Fruit fly (Drosophila melanogaster) whole organism, embryonic: ENCODE measurements around the gene CG4957.

Experiments used
- Bdp1 ChIP-seq: fragments of 200-800 bp; sonication (Bioruptor generic); optimal IDR thresholded peaks from 3 replicates; lab custom pipeline; 2016; ENCODE audit warnings: missing biosample characterization, missing genetic modification characterization
- CG1024 ChIP-seq: fragments of 200-800 bp; sonication (Bioruptor generic); IDR thresholded peaks from 2 replicates; pipeline ENCODE4 v1.3.6; 2022; ENCODE audit warnings: missing biosample characterization, missing genetic modification characterization
- CG10321 ChIP-seq: fragments of 200-800 bp; sonication (Bioruptor generic); IDR thresholded peaks from 2 replicates; pipeline ENCODE4 v1.3.6; 2022; ENCODE audit warnings: missing biosample characterization, missing genetic modification characterization
- CG11695 ChIP-seq: fragments of 200-800 bp; sonication (Bioruptor generic); IDR thresholded peaks from 3 replicates; pipeline ENCODE4 v1.3.6; 2022; ENCODE audit warnings: missing biosample characterization, missing genetic modification characterization
- CG12219 ChIP-seq: fragments of 200-800 bp; sonication (Bioruptor generic); optimal IDR thresholded peaks from 3 replicates; lab custom pipeline; 2018; ENCODE audit warnings: missing biosample characterization, mild to moderate bottlenecking, missing genetic modification characterization
- CG12942 ChIP-seq: fragments of 200-800 bp; sonication (Bioruptor generic); optimal IDR thresholded peaks from 3 replicates; lab custom pipeline; 2016; ENCODE audit warnings: missing biosample characterization, missing genetic modification characterization
- CG13775 ChIP-seq: fragments of 200-800 bp; sonication (Bioruptor generic); optimal IDR thresholded peaks from 3 replicates; lab custom pipeline; 2017; ENCODE audit warnings: missing biosample characterization, mild to moderate bottlenecking, missing genetic modification characterization
- CG15479 ChIP-seq: fragments of 200-800 bp; sonication (Bioruptor generic); optimal IDR thresholded peaks from 3 replicates; lab custom pipeline; 2019; ENCODE audit warnings: missing biosample characterization, mild to moderate bottlenecking, missing genetic modification characterization, moderate library complexity
- CG17186 ChIP-seq: fragments of 200-800 bp; sonication (Bioruptor generic); optimal IDR thresholded peaks from 3 replicates; lab custom pipeline; 2017; ENCODE audit warnings: missing biosample characterization, missing genetic modification reagents, missing genetic modification characterization
- CG18262 ChIP-seq: fragments of 200-800 bp; optimal IDR thresholded peaks from 3 replicates; lab custom pipeline; 2019; ENCODE audit warnings: missing biosample characterization, mild to moderate bottlenecking, missing genetic modification characterization, moderate library complexity
- CG18599 ChIP-seq: fragments of 200-800 bp; sonication (Bioruptor generic); optimal IDR thresholded peaks from 3 replicates; lab custom pipeline; 2017; ENCODE audit warnings: missing biosample characterization, missing genetic modification characterization, mild to moderate bottlenecking, moderate library complexity, missing genetic modification reagents
- CG31441 ChIP-seq: fragments of 200-800 bp; sonication (Bioruptor generic); IDR thresholded peaks from 2 replicates; pipeline ENCODE4 v1.3.6; 2022; ENCODE audit warnings: missing biosample characterization, missing genetic modification characterization
- CG34376 ChIP-seq: fragments of 200-800 bp; sonication (Bioruptor generic); optimal IDR thresholded peaks from 2 replicates; lab custom pipeline; 2018; ENCODE audit warnings: missing biosample characterization, mild to moderate bottlenecking, missing genetic modification characterization
- CG6791 ChIP-seq: fragments of 200-800 bp; sonication (Bioruptor generic); IDR thresholded peaks from 3 replicates; pipeline ENCODE4 v1.3.6; 2022; ENCODE audit warnings: missing biosample characterization, missing genetic modification characterization; ENCODE audit not compliant: partially characterized antibody
- CG7372 ChIP-seq: fragments of 200-800 bp; sonication (Bioruptor generic); IDR thresholded peaks from 2 replicates; pipeline ENCODE4 v1.3.6; 2022; ENCODE audit warnings: missing biosample characterization, missing genetic modification characterization
- CG8388 ChIP-seq: fragments of 200-800 bp; sonication (Bioruptor generic); optimal IDR thresholded peaks from 2 replicates; lab custom pipeline; 2019; ENCODE audit warnings: missing biosample characterization, mild to moderate bottlenecking, missing genetic modification characterization, moderate library complexity
- CG8478 ChIP-seq: fragments of >200 bp; optimal IDR thresholded peaks from 2 replicates; lab custom pipeline; 2018
- Dll ChIP-seq: fragments of 200-800 bp; sonication (Bioruptor generic); IDR thresholded peaks from 4 replicates; pipeline ENCODE4 v1.3.6; 2022; ENCODE audit warnings: missing biosample characterization, missing genetic modification characterization; ENCODE audit not compliant: partially characterized antibody
- E2f1 ChIP-seq: fragments of 200-800 bp; sonication (Bioruptor generic); IDR thresholded peaks from 2 replicates; pipeline ENCODE4 v1.3.6; 2022; ENCODE audit warnings: missing biosample characterization, missing genetic modification characterization
- Elba2 ChIP-seq: fragments of 200-800 bp; sonication (Bioruptor generic); optimal IDR thresholded peaks from 3 replicates; lab custom pipeline; 2016; ENCODE audit warnings: missing biosample characterization, missing genetic modification characterization
- Hr51 ChIP-seq, 2 experiments: fragments of 200-800 bp; sonication (Bioruptor generic); optimal IDR thresholded peaks; 2 replicates in 1 of 2; 3 replicates in 1 of 2; lab custom pipeline; 2016 to 2018; ENCODE audit warnings: missing biosample characterization in 2 of 2, missing genetic modification characterization in 2 of 2, mild to moderate bottlenecking in 1 of 2, moderate library complexity in 1 of 2
- Max ChIP-seq: fragments of 200-800 bp; sonication (Bioruptor generic); optimal IDR thresholded peaks from 2 replicates; lab custom pipeline; 2016; ENCODE audit warnings: missing biosample characterization, mild to moderate bottlenecking, missing genetic modification characterization
- NFAT ChIP-seq: fragments of 200-800 bp; sonication (Bioruptor generic); IDR thresholded peaks from 2 replicates; pipeline ENCODE4 v1.3.6; 2022; ENCODE audit warnings: missing biosample characterization, missing genetic modification characterization
- NfI ChIP-seq: fragments of 200-800 bp; sonication (Bioruptor generic); optimal IDR thresholded peaks from 3 replicates; lab custom pipeline; 2018; ENCODE audit warnings: missing biosample characterization, mild to moderate bottlenecking, missing genetic modification characterization, moderate library complexity
- Oli ChIP-seq: fragments of 200-800 bp; sonication (Bioruptor generic); optimal IDR thresholded peaks from 2 replicates; lab custom pipeline; 2018; ENCODE audit warnings: missing biosample characterization, mild to moderate bottlenecking, missing genetic modification characterization, moderate library complexity
- Rfx ChIP-seq: fragments of 200-800 bp; sonication (Bioruptor generic); IDR thresholded peaks from 2 replicates; pipeline ENCODE4 v1.3.6; 2022; ENCODE audit warnings: missing biosample characterization, missing genetic modification characterization
- Side ChIP-seq: fragments of 200-800 bp; sonication (Bioruptor generic); optimal IDR thresholded peaks from 2 replicates; lab custom pipeline; 2016; ENCODE audit warnings: missing biosample characterization, missing genetic modification characterization
- Sry-β ChIP-seq: fragments of 200-800 bp; sonication (Bioruptor generic); optimal IDR thresholded peaks from 2 replicates; lab custom pipeline; 2018; ENCODE audit warnings: missing biosample characterization, mild to moderate bottlenecking, missing genetic modification characterization, moderate library complexity
- Sry-δ ChIP-seq: fragments of 200-800 bp; sonication (Bioruptor generic); optimal IDR thresholded peaks from 2 replicates; lab custom pipeline; 2016; ENCODE audit warnings: missing biosample characterization, missing genetic modification characterization
- ara ChIP-seq: fragments of 200-800 bp; sonication (Bioruptor generic); IDR thresholded peaks from 2 replicates; pipeline ENCODE4 v1.3.6; 2022; ENCODE audit warnings: missing biosample characterization, missing genetic modification characterization
- bowl ChIP-seq: fragments of 200-800 bp; sonication (Bioruptor generic); IDR thresholded peaks from 2 replicates; pipeline ENCODE4 v1.3.6; 2022; ENCODE audit warnings: missing biosample characterization, missing genetic modification characterization
- ci ChIP-seq: fragments of 200-800 bp; sonication (Bioruptor generic); IDR thresholded peaks from 3 replicates; pipeline ENCODE4 v1.3.6; 2022; ENCODE audit warnings: missing biosample characterization, missing genetic modification characterization
- crp ChIP-seq, 2 experiments: fragments of 200-800 bp; sonication (Bioruptor generic); optimal IDR thresholded peaks; 2 replicates in 1 of 2; 3 replicates in 1 of 2; lab custom pipeline; 2017; ENCODE audit warnings: missing biosample characterization in 2 of 2, missing genetic modification characterization in 2 of 2, mild to moderate bottlenecking in 1 of 2, moderate library complexity in 1 of 2
- disco-r ChIP-seq: fragments of 200-800 bp; sonication (Bioruptor generic); optimal IDR thresholded peaks from 2 replicates; lab custom pipeline; 2016; ENCODE audit warnings: missing biosample characterization, missing genetic modification characterization
- eyg ChIP-seq: fragments of 200-800 bp; sonication (Bioruptor generic); optimal IDR thresholded peaks from 3 replicates; lab custom pipeline; 2016; ENCODE audit warnings: missing biosample characterization, missing genetic modification characterization
- hkb ChIP-seq, 2 experiments: fragments of 200-800 bp in 1 of 2; fragments of >200 bp in 1 of 2; sonication (Bioruptor generic) in 1 of 2; IDR thresholded peaks in 1 of 2; optimal IDR thresholded peaks in 1 of 2; 2 replicates each; pipeline versions ENCODE4 v1.3.6 to Lab custom; 2017 to 2022; ENCODE audit warnings: missing biosample characterization in 1 of 2, missing genetic modification characterization in 1 of 2
- inv ChIP-seq: fragments of 200-800 bp; sonication (Bioruptor generic); IDR thresholded peaks from 2 replicates; pipeline ENCODE4 v1.3.6; 2022; ENCODE audit warnings: missing biosample characterization, missing genetic modification characterization; ENCODE audit not compliant: partially characterized antibody
- lmd ChIP-seq: fragments of 200-800 bp; sonication (Bioruptor generic); IDR thresholded peaks from 2 replicates; pipeline ENCODE4 v1.3.6; 2022; ENCODE audit warnings: missing biosample characterization, missing genetic modification characterization
- lov ChIP-seq, 2 experiments: fragments of 200-800 bp in 1 of 2; fragments of >200 bp in 1 of 2; sonication (Bioruptor generic) in 1 of 2; IDR thresholded peaks in 1 of 2; optimal IDR thresholded peaks in 1 of 2; 2 replicates in 1 of 2; 3 replicates in 1 of 2; pipeline versions ENCODE4 v1.3.6 to Lab custom; 2017 to 2022; ENCODE audit warnings: missing biosample characterization in 1 of 2, missing genetic modification characterization in 1 of 2
- pzg ChIP-seq: fragments of 200-800 bp; sonication (Bioruptor generic); optimal IDR thresholded peaks from 3 replicates; lab custom pipeline; 2018; ENCODE audit warnings: missing biosample characterization, mild to moderate bottlenecking, missing genetic modification characterization, moderate library complexity
- row ChIP-seq: fragments of 200-800 bp; sonication (Bioruptor generic); IDR thresholded peaks from 3 replicates; pipeline ENCODE4 v1.3.6; 2022; ENCODE audit warnings: missing biosample characterization, missing genetic modification characterization
- schlank ChIP-seq: fragments of 200-800 bp; sonication (Bioruptor generic); optimal IDR thresholded peaks from 2 replicates; lab custom pipeline; 2018; ENCODE audit warnings: missing biosample characterization, mild to moderate bottlenecking, missing genetic modification characterization
- sd ChIP-seq: fragments of 200-800 bp; sonication (Bioruptor generic); optimal IDR thresholded peaks from 3 replicates; lab custom pipeline; 2018; ENCODE audit warnings: missing biosample characterization, mild to moderate bottlenecking, missing genetic modification characterization, moderate library complexity
- tgo ChIP-seq: fragments of 200-800 bp; sonication (Bioruptor generic); IDR thresholded peaks from 3 replicates; pipeline ENCODE4 v1.3.6; 2022; ENCODE audit warnings: missing biosample characterization, missing genetic modification characterization
- tll ChIP-seq, 2 experiments: fragments of 200-800 bp in 1 of 2; fragments of >200 bp in 1 of 2; sonication (Bioruptor generic) in 1 of 2; optimal IDR thresholded peaks; 2 replicates each; lab custom pipeline; 2017 to 2019; ENCODE audit warnings: missing biosample characterization in 2 of 2, missing genetic modification characterization in 2 of 2, mild to moderate bottlenecking in 1 of 2, moderate library complexity in 1 of 2
- unpg ChIP-seq: fragments of 200-800 bp; sonication (Bioruptor generic); optimal IDR thresholded peaks from 3 replicates; lab custom pipeline; 2018; ENCODE audit warnings: missing biosample characterization, mild to moderate bottlenecking, missing genetic modification characterization, moderate library complexity
- zfh1 ChIP-seq: fragments of 200-800 bp; sonication (Bioruptor generic); IDR thresholded peaks from 3 replicates; pipeline ENCODE4 v1.3.6; 2022; ENCODE audit warnings: missing biosample characterization, missing genetic modification characterization
- zfh2 ChIP-seq: fragments of 200-800 bp; sonication (Bioruptor generic); optimal IDR thresholded peaks from 2 replicates; lab custom pipeline; 2016; ENCODE audit warnings: missing biosample characterization, missing genetic modification characterization

The CG4957 gene

dm6 chr2L:10226724-10227407 is 41.8 kb upstream of the CG4957 start, which contains the start of gene CG5708 (continued):
- TF ChIP-seq E2f1 (GFP tag; lab: Robert Waterston, UW) = no peak
- peak in 1 of 2 experiments; percentile 48 for TF ChIP-seq crp (GFP tag; optimal IDR thresholded peaks at IDR 0.05; lab: Kevin White, UChicago)
- TF ChIP-seq pzg = peak; percentile 58
- TF ChIP-seq CG15479 (GFP tag; lab: Kevin White, UChicago) = no peak
- TF ChIP-seq CG18599 = no peak
- peak; percentile 32; the same call in 1 of the 3 replicates for TF ChIP-seq CG6791 (GFP tag; lab: Robert Waterston, UW)
- TF ChIP-seq Bdp1 (GFP tag; lab: Kevin White, UChicago) = no peak
- peak; percentile 36 for TF ChIP-seq Sry-δ (GFP tag; lab: Kevin White, UChicago)
- peak; percentile 45; the same call in 1 of the 2 replicates for TF ChIP-seq Rfx
- TF ChIP-seq disco-r (GFP tag; lab: Kevin White, UChicago) = no peak
- no peak for TF ChIP-seq unpg (GFP tag; lab: Kevin White, UChicago)
- no peak for TF ChIP-seq CG7372 (GFP tag; lab: Robert Waterston, UW)
- TF ChIP-seq Oli (tag; lab: Kevin White, UChicago) = no peak
- TF ChIP-seq Side (GFP tag; lab: Kevin White, UChicago) = no peak
- no peak for TF ChIP-seq Max (GFP tag; lab: Kevin White, UChicago)
- no peak for TF ChIP-seq zfh1 (GFP tag; lab: Robert Waterston, UW)
- TF ChIP-seq CG31441 (GFP tag; lab: Robert Waterston, UW) = peak; percentile 46; the same call in 1 of the 2 replicates
- TF ChIP-seq sd (tag; lab: Kevin White, UChicago) = peak; percentile 73
- no peak for TF ChIP-seq CG34376 (GFP tag; lab: Kevin White, UChicago)
- no peak for TF ChIP-seq CG17186 (GFP tag; lab: Kevin White, UChicago)
- no peak for TF ChIP-seq lov (optimal IDR thresholded peaks at IDR 0.05; lab: Kevin White, UChicago)
- no peak for TF ChIP-seq lov (GFP tag; IDR thresholded peaks at IDR 0.05; lab: Robert Waterston, UW)
- TF ChIP-seq CG18262 = peak; percentile 37
- TF ChIP-seq tll (GFP tag; optimal IDR thresholded peaks at IDR 0.05; lab: Kevin White, UChicago) = no peak
- no peak for TF ChIP-seq schlank (tag; lab: Kevin White, UChicago)
- TF ChIP-seq Dll (GFP tag; lab: Robert Waterston, UW) = peak; percentile 40; the same call in 1 of the 4 replicates
- peak; percentile 33 for TF ChIP-seq NfI (GFP tag; lab: Kevin White, UChicago)
- no peak; the same call in 2 of the 3 replicates for TF ChIP-seq ci (GFP tag; lab: Robert Waterston, UW)
- TF ChIP-seq NFAT (GFP tag; lab: Robert Waterston, UW) = no peak
- TF ChIP-seq Elba2 (GFP tag; lab: Kevin White, UChicago) = no peak
- no peak for TF ChIP-seq hkb (optimal IDR thresholded peaks at IDR 0.05; lab: Kevin White, UChicago)
- no peak for TF ChIP-seq hkb (GFP tag; IDR thresholded peaks at IDR 0.05; lab: Robert Waterston, UW)
- TF ChIP-seq bowl = no peak
- peak; percentile 92 for TF ChIP-seq Sry-β (GFP tag; lab: Kevin White, UChicago)
- no peak for TF ChIP-seq lmd
- no peak for TF ChIP-seq eyg (GFP tag; lab: Kevin White, UChicago)
- peak; percentile 57; the same call in 1 of the 2 replicates for TF ChIP-seq inv (GFP tag; lab: Robert Waterston, UW)
- TF ChIP-seq tgo (GFP tag; lab: Robert Waterston, UW) = no peak
- TF ChIP-seq row (GFP tag; lab: Robert Waterston, UW) = peak; percentile 89
- TF ChIP-seq CG10321 (GFP tag; lab: Robert Waterston, UW) = no peak
- TF ChIP-seq CG1024 (GFP tag; lab: Robert Waterston, UW) = peak; percentile 96
- TF ChIP-seq ara (GFP tag; lab: Robert Waterston, UW) = no peak
- TF ChIP-seq CG11695 (GFP tag; lab: Robert Waterston, UW) = no peak
- no peak for TF ChIP-seq CG8478
- peak; percentile 17 for TF ChIP-seq CG13775 (GFP tag; lab: Kevin White, UChicago)
- TF ChIP-seq CG8388 (GFP tag; lab: Kevin White, UChicago) = no peak
- TF ChIP-seq zfh2 (GFP tag; lab: Kevin White, UChicago) = peak; percentile 2
- TF ChIP-seq Hr51 (GFP tag; optimal IDR thresholded peaks at IDR 0.05; lab: Kevin White, UChicago) = no peak
- TF ChIP-seq CG12942 (GFP tag; lab: Kevin White, UChicago) = no peak
- TF ChIP-seq CG12219 = no peak
- TF ChIP-seq, all 482 proteins: peak for 85
